Worm (Caenorhabditis elegans): ENCODE measurements around the gene glb-25.

DNA sequence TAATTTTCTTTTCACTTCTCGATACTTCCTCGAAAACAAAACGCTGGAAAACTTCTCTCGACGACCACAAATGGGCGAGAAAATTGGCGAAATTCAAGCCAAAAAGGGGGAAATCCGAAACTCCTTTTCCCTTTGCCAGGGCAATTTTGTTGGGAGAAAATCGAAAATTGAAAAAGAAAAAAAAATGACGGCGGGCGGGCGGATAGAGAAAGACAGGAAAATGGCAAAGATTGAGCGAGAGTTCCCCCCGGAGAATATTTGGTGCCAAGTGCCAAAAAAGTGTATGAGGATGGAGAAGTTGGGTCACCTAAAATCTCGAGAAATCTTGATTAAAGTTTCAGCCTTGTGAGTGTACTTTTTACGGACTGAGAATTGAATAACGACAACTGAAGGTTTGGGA is 49.8 kb upstream of the glb-25 start:
- no peak for TF ChIP-seq nhr-28 (tag; optimal IDR thresholded peaks at IDR 0.05)
- TF ChIP-seq T26A8.4 (GFP tag; IDR thresholded peaks at IDR 0.05), result no peak
- TF ChIP-seq rbr-2 (tag; optimal IDR thresholded peaks at IDR 0.05), result no peak
- no peak for TF ChIP-seq lin-39 (tag; optimal IDR thresholded peaks at IDR 0.05)
- no peak for TF ChIP-seq ztf-11 (tag; optimal IDR thresholded peaks at IDR 0.05)
- TF ChIP-seq mep-1 (tag; optimal IDR thresholded peaks at IDR 0.05), result no peak
